Worm (Caenorhabditis elegans) whole organism, midembryonic: ENCODE results near the gene R11.3.

Source experiments
- T22C8.4 ChIP-seq: fragments of 200-800 bp; sonication (Bioruptor generic); IDR thresholded peaks from 2 replicates; pipeline ENCODE4 v1.3.6; 2022; ENCODE audit warnings: missing genetic modification characterization, missing compliant biosample characterization
- cog-1 ChIP-seq: sonication (generic microtip); optimal IDR thresholded peaks from 2 replicates; lab custom pipeline; 2016; ENCODE audit warnings: missing genetic modification characterization, missing compliant biosample characterization
- flt-1 ChIP-seq: fragments of 200-800 bp; sonication (Bioruptor generic); IDR thresholded peaks from 2 replicates; pipeline ENCODE4 v1.3.6; 2022; ENCODE audit warnings: missing genetic modification characterization, missing compliant biosample characterization
- klf-2 ChIP-seq: fragments of 200-800 bp; sonication (Bioruptor generic); conservative IDR thresholded peaks from 2 replicates; pipeline ENCODE4 v1.3.6; 2022; ENCODE audit warnings: missing genetic modification reagents, missing genetic modification characterization, missing compliant biosample characterization
- med-1 ChIP-seq: sonication (generic microtip); optimal IDR thresholded peaks from 2 replicates; lab custom pipeline; 2017; ENCODE audit warnings: missing genetic modification characterization, mild to moderate bottlenecking, missing compliant biosample characterization, antibody characterized with exemption, missing genetic modification reagents; ENCODE audit not compliant: insufficient read depth
- ref-1 ChIP-seq: fragments of 200-800 bp; sonication (Bioruptor generic); conservative IDR thresholded peaks from 2 replicates; pipeline ENCODE4 v1.3.6; 2022; ENCODE audit warnings: missing genetic modification reagents, missing genetic modification characterization, missing compliant biosample characterization
- tab-1 ChIP-seq: fragments of 200-800 bp; sonication (Bioruptor generic); IDR thresholded peaks from 2 replicates; pipeline ENCODE4 v1.3.6; 2022; ENCODE audit warnings: missing genetic modification characterization, missing compliant biosample characterization
- ztf-23 ChIP-seq: fragments of 200-800 bp; sonication (Bioruptor generic); IDR thresholded peaks from 2 replicates; pipeline ENCODE4 v1.3.6; 2022; ENCODE audit warnings: missing genetic modification reagents, missing genetic modification characterization, missing compliant biosample characterization
- ztf-29 ChIP-seq: fragments of 200-800 bp; sonication (Bioruptor generic); IDR thresholded peaks from 2 replicates; pipeline ENCODE4 v1.3.6; 2022; ENCODE audit warnings: missing genetic modification reagents, missing genetic modification characterization, missing compliant biosample characterization

Gene R11.3

DNA sequence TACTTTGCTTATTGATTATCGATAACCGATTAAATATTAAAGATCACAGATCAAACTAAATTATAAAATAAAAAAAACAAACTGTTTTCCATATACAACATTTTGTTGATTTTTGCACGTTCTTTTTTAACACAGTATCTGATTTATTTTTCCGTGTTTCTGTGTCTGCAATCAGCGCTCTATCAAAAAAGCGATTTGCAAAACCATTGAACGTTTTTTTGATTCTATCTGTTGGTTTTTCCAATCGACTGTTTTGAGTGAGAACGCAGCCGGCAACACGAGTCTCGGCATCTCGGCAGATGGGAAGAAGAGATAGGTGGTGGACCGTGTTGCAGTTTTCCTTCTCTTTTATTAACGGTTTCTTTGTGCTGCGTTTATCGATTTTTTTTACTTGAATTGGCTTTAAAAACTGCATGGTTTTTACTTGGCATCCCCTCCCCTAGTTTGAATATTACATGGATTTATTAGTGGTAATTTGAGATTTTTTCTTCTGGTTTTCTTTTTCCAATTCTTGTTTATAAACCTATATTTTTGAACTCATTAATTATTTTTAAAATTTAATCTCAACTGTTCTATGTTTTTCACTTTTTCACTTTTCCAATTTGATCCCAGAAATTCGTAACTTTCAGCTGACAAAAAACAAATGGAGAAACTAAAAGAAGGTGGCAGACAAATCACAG lies 9.7 kb downstream of the R11.3 start, which contains the start of gene slc-25A21:
Gene slc-25A21 (plus strand): TSS at position 630 of the 680 bp plus-strand sequence.
- no peak for TF ChIP-seq cog-1 (tag; lab: Kevin White, UChicago)
- TF ChIP-seq flt-1 = no peak
- no peak for TF ChIP-seq T22C8.4 (GFP tag; lab: Robert Waterston, UW)
- no peak for TF ChIP-seq tab-1 (GFP tag; lab: Robert Waterston, UW)
- TF ChIP-seq ztf-23 = no peak
- no peak for TF ChIP-seq med-1 (GFP tag; lab: Kevin White, UChicago)
- TF ChIP-seq ztf-29 (GFP tag; lab: Robert Waterston, UW) = no peak
- TF ChIP-seq klf-2 (GFP tag; lab: Robert Waterston, UW) = no peak
- no peak for TF ChIP-seq ref-1 (GFP tag; lab: Robert Waterston, UW)

DNA sequence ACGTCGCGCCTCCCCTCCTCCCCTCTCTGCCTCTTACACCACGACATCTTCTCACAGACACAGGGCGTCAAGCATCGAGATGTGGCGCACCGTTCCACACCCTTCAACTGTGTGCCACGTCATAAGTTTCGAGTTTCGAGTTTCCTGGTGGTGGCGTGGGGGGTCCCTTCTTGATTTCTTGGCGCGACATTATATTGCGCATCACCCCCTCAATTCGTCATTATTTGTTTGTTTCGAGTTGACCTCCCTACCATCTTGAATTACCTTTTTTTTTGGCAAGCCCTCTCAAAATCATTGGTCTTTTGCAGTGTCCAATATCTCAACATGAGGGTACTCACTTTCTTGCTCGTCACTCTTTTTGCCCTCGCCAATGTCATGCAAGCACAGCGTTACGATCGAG lies 15.0 kb downstream of the R11.3 start, which contains the start of gene nlp-67:
Gene nlp-67 (plus strand): TSS at position 301 of the 400 bp plus-strand sequence.
- no peak for TF ChIP-seq T22C8.4 (GFP tag; lab: Robert Waterston, UW)
- TF ChIP-seq tab-1 (GFP tag; lab: Robert Waterston, UW) = no peak
- no peak for TF ChIP-seq flt-1
- no peak for TF ChIP-seq klf-2 (GFP tag; lab: Robert Waterston, UW)
- no peak for TF ChIP-seq ztf-29 (GFP tag; lab: Robert Waterston, UW)
- no peak for TF ChIP-seq cog-1 (tag; lab: Kevin White, UChicago)
- TF ChIP-seq ztf-23 = no peak
- no peak for TF ChIP-seq ref-1 (GFP tag; lab: Robert Waterston, UW)

DNA sequence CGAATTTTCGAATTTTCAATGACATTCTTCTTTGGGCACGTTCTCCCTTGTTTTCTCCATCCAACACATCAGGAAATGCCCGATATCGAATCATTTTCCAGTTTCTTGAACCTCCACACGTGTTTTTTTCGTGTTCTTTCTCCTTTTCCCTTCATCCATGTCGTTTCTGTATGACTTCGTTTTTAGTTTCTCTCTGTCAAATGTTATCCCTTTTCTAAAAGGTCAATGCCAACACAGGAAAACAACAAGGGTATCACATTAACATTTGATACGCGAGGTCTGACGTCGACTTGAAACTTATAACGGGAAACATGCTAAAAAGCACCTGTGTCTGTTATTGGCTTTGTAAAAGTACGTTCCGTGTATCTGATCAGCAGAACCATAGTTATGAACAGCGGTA lies 26.2 kb downstream of the R11.3 start:
- TF ChIP-seq cog-1 (tag; lab: Kevin White, UChicago) (no peak), flt-1 (no peak), tab-1 (GFP tag; lab: Robert Waterston, UW) (no peak), ztf-23 (no peak), T22C8.4 (GFP tag; lab: Robert Waterston, UW) (no peak), klf-2 (GFP tag; lab: Robert Waterston, UW) (no peak), ztf-29 (GFP tag; lab: Robert Waterston, UW) (no peak), ref-1 (GFP tag; lab: Robert Waterston, UW) (no peak), med-1 (GFP tag; lab: Kevin White, UChicago) (no peak)

DNA sequence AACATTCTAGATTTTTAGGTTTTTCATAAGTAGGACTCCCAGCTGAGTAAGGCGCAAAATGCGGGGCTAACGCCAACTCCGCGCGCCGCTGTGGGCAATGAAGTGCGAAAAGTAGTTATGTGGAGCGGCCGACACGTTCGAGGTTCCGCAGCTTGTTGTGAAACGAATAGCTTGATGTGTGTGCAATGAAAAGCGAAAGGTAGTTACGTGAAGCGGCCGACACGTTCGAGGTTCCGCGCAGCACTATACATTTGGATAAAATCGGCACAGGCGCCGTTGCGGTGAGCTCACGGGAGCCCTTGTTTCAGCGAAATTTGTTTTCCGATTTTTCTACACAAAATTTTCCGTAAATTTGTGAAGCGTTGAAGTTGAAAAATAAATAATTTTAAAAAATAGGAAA lies 32.1 kb downstream of the R11.3 start:
- no peak for TF ChIP-seq med-1 (GFP tag; lab: Kevin White, UChicago)
- TF ChIP-seq ztf-29 (GFP tag; lab: Robert Waterston, UW) = no peak
- no peak for TF ChIP-seq ztf-23
- TF ChIP-seq cog-1 (tag; lab: Kevin White, UChicago) = no peak
- TF ChIP-seq flt-1 = no peak
- no peak for TF ChIP-seq klf-2 (GFP tag; lab: Robert Waterston, UW)
- no peak for TF ChIP-seq tab-1 (GFP tag; lab: Robert Waterston, UW)
- no peak for TF ChIP-seq T22C8.4 (GFP tag; lab: Robert Waterston, UW)
- TF ChIP-seq ref-1 (GFP tag; lab: Robert Waterston, UW) = no peak

DNA sequence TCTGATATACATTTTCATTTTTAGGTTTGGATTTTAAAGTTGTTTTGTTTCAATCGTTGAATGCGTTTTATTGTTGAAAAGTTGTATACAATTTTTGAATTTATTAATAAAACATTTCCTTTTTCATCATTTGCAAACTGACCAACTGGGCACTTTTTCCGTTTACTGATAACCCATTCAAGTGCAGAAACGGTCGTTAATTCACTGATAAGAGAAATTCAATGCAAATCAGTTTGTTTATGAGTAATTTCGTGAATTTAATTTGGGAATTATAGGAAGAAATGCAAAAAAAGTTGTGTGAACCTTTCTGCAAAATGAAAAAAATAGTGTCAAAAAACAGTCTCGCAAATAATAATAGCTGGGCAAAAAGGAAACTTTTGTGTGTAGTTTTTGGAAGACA lies 32.6 kb downstream of the R11.3 start:
- TF ChIP-seq flt-1 = no peak
- no peak for TF ChIP-seq ref-1 (GFP tag; lab: Robert Waterston, UW)
- TF ChIP-seq ztf-23 = no peak
- TF ChIP-seq cog-1 (tag; lab: Kevin White, UChicago) = no peak
- no peak for TF ChIP-seq ztf-29 (GFP tag; lab: Robert Waterston, UW)
- TF ChIP-seq tab-1 (GFP tag; lab: Robert Waterston, UW) = no peak
- TF ChIP-seq T22C8.4 (GFP tag; lab: Robert Waterston, UW) = no peak
- no peak for TF ChIP-seq klf-2 (GFP tag; lab: Robert Waterston, UW)
- no peak for TF ChIP-seq med-1 (GFP tag; lab: Kevin White, UChicago)

DNA sequence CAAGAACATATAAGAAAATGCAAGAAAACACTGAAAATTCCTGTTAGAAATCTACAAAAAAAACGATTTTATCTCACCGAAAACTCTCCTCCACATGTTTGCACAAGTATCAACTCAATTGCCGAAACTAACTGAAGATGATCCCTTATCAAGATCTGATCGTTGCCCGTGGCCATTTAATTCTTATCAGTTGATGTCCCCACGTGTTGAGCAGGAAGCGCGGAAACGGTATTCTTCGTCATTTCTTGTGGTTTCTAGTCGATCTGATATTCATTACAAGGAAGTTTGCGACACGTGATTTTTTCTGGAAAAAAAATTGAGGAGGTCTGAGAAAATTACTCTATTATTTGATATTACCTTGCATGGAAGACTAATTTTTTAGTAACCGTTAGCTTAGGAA lies 35.6 kb downstream of the R11.3 start, which contains the start of gene F09C8.1:
Gene F09C8.1 (minus strand): TSS at position 123 of the 400 bp plus-strand sequence.
- TF ChIP-seq klf-2 (GFP tag; lab: Robert Waterston, UW) = no peak
- TF ChIP-seq ztf-29 (GFP tag; lab: Robert Waterston, UW) = no peak
- no peak for TF ChIP-seq cog-1 (tag; lab: Kevin White, UChicago)
- TF ChIP-seq med-1 (GFP tag; lab: Kevin White, UChicago) = no peak

DNA sequence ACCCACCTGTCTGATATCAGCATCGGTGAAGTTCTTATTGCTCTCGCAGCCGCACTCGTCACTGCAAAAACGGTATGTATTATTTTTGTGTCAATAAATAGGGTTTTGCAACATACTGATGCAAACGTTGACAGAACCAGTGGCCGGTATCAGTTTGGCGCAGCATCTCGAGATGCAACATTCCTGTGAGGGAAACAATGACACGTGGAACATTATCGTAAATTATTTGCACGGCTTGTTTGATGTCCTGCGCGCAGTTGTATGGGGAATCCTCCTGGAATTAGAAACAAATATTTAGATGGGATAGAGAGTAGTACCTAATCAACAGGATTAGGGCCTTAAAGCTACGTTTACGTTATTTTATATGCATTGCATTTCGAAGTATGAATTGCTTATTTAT lies 38.1 kb downstream of the R11.3 start:
- TF ChIP-seq ztf-23 (no peak), cog-1 (tag; lab: Kevin White, UChicago) (no peak), flt-1 (no peak), ztf-29 (GFP tag; lab: Robert Waterston, UW) (no peak), ref-1 (GFP tag; lab: Robert Waterston, UW) (no peak), med-1 (GFP tag; lab: Kevin White, UChicago) (no peak), tab-1 (GFP tag; lab: Robert Waterston, UW) (no peak), klf-2 (GFP tag; lab: Robert Waterston, UW) (no peak), T22C8.4 (GFP tag; lab: Robert Waterston, UW) (no peak)

DNA sequence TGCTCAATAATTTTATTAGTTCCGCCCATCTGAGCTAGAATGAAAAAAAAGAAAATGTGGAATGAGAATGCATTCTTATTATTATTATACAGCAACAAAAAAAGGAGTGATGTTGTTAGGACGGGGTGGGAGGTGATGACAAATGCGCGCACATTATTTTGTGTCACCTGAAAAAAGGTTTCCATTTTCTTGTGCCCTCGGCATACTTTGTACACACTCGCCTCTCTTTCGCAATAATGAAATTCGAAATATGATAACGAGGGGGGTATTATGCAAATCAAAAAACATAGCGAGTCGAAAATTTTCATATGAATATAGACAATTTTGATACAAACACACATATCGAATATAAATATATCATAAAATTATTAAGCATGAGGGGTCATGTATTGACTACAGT lies 39.7 kb downstream of the R11.3 start:
- TF ChIP-seq T22C8.4 (GFP tag; lab: Robert Waterston, UW) (no peak), ztf-23 (no peak), tab-1 (GFP tag; lab: Robert Waterston, UW) (no peak), ref-1 (GFP tag; lab: Robert Waterston, UW) (no peak), flt-1 (no peak), klf-2 (GFP tag; lab: Robert Waterston, UW) (no peak), cog-1 (tag; lab: Kevin White, UChicago) (no peak), med-1 (GFP tag; lab: Kevin White, UChicago) (no peak), ztf-29 (GFP tag; lab: Robert Waterston, UW) (no peak)

DNA sequence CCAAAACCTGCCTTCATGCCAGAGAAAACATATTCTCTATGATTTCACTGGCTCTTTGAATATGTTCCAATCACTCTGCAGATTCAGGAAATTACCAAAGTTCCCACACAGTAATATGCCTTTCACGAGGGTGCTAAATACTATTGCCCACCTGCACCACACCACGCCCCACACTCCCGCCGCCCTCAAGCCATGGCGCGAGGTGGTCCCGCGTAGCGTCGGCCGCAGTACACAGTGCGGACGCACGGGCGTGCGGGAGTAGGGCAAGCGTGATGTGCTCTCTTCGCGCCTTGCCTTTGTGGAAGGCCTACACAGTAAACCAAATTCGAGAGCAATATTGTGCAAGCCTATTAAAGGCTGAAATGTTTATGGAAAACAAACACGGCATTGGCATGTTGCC lies 41.6 kb downstream of the R11.3 start:
- TF ChIP-seq ztf-29 (GFP tag; lab: Robert Waterston, UW) (no peak), med-1 (GFP tag; lab: Kevin White, UChicago) (no peak), flt-1 (no peak), tab-1 (GFP tag; lab: Robert Waterston, UW) (no peak), klf-2 (GFP tag; lab: Robert Waterston, UW) (no peak), ref-1 (GFP tag; lab: Robert Waterston, UW) (no peak; the same call in 1 of the 2 replicates), ztf-23 (no peak), cog-1 (tag; lab: Kevin White, UChicago) (no peak), T22C8.4 (GFP tag; lab: Robert Waterston, UW) (no peak)
